Fruit fly (Drosophila melanogaster) whole organism, wandering third instar larva: ENCODE measurements around the gene Fit1.

ENCODE experiments used
- Abd-B ChIP-seq: fragments of >200 bp; optimal IDR thresholded peaks from 2 replicates; lab custom pipeline; 2017; ENCODE audit warnings: missing biosample characterization, missing genetic modification characterization
- CG32264 ChIP-seq: fragments of 200-800 bp; sonication (Bioruptor generic); optimal IDR thresholded peaks from 2 replicates; lab custom pipeline; 2016; ENCODE audit warnings: missing biosample characterization, missing genetic modification characterization
- CG9705 ChIP-seq: fragments of 200-800 bp; sonication (Bioruptor generic); optimal IDR thresholded peaks from 2 replicates; lab custom pipeline; 2018; ENCODE audit warnings: missing biosample characterization, mild to moderate bottlenecking, missing genetic modification characterization
- Dif ChIP-seq: fragments of 200-275, 200-300 bp; sonication (Bioruptor generic); optimal IDR thresholded peaks from 2 replicates; lab custom pipeline; 2018; ENCODE audit warnings: missing biosample characterization, missing genetic modification characterization; ENCODE audit not compliant: partially characterized antibody
- GATAd ChIP-seq: sonication (Bioruptor generic); optimal IDR thresholded peaks from 2 replicates; lab custom pipeline; 2016; ENCODE audit warnings: missing biosample characterization, missing genetic modification characterization
- HLH106 ChIP-seq: fragments of 200-800 bp; optimal IDR thresholded peaks from 3 replicates; lab custom pipeline; 2019; ENCODE audit warnings: missing biosample characterization, mild to moderate bottlenecking, missing genetic modification characterization, moderate library complexity
- Hnf4 ChIP-seq: fragments of 200-800 bp; sonication (Bioruptor generic); optimal IDR thresholded peaks from 2 replicates; lab custom pipeline; 2016; ENCODE audit warnings: missing biosample characterization, mild to moderate bottlenecking, missing genetic modification characterization
- Hr78 ChIP-seq: fragments of >200 bp; optimal IDR thresholded peaks from 2 replicates; lab custom pipeline; 2017; ENCODE audit warnings: missing biosample characterization, missing genetic modification characterization
- Myc ChIP-seq: fragments of >200 bp; optimal IDR thresholded peaks from 2 replicates; lab custom pipeline; 2017
- N ChIP-seq: fragments of >200 bp; optimal IDR thresholded peaks from 2 replicates; lab custom pipeline; 2018; ENCODE audit warnings: missing biosample characterization, missing external identifiers, missing genetic modification characterization
- OdsH ChIP-seq: fragments of 200-800 bp; sonication (Bioruptor generic); optimal IDR thresholded peaks from 2 replicates; lab custom pipeline; 2016; ENCODE audit warnings: missing biosample characterization, mild to moderate bottlenecking, missing genetic modification characterization
- Rel ChIP-seq, 2 experiments: fragments of 200-800 bp; sonication (Bioruptor generic) in 1 of 2; optimal IDR thresholded peaks; 2 replicates in 1 of 2; 3 replicates in 1 of 2; lab custom pipeline; 2016 to 2019; ENCODE audit warnings: mild to moderate bottlenecking in 2 of 2, missing biosample characterization in 2 of 2, missing genetic modification characterization in 2 of 2, moderate library complexity in 1 of 2
- Sp1 ChIP-seq: fragments of 200-800 bp; sonication (Bioruptor generic); optimal IDR thresholded peaks from 3 replicates; lab custom pipeline; 2019; ENCODE audit warnings: missing biosample characterization, mild to moderate bottlenecking, missing genetic modification characterization, moderate library complexity
- Vsx2 ChIP-seq: fragments of 200-300, 225-300 bp; sonication (Bioruptor generic); optimal IDR thresholded peaks from 2 replicates; lab custom pipeline; 2018; ENCODE audit warnings: missing biosample characterization, missing genetic modification characterization; ENCODE audit not compliant: partially characterized antibody
- br ChIP-seq: fragments of 200-800 bp; sonication (Bioruptor generic); optimal IDR thresholded peaks from 2 replicates; lab custom pipeline; 2016; ENCODE audit warnings: missing biosample characterization, missing genetic modification characterization
- brk ChIP-seq: fragments of 200-800 bp; sonication (Bioruptor generic); optimal IDR thresholded peaks from 2 replicates; lab custom pipeline; 2016; ENCODE audit warnings: missing biosample characterization, mild to moderate bottlenecking, missing genetic modification characterization
- dl ChIP-seq, 2 experiments: fragments of 175-275, 200-275 bp in 1 of 2; fragments of 200-275 bp in 1 of 2; sonication (Bioruptor generic); optimal IDR thresholded peaks; lab custom pipeline; 2018; ENCODE audit warnings: mild to moderate bottlenecking in 2 of 2, missing biosample characterization in 2 of 2, missing genetic modification characterization in 2 of 2, moderate library complexity in 2 of 2; ENCODE audit not compliant: partially characterized antibody in 2 of 2, insufficient read depth in 1 of 2
- dsf ChIP-seq: sonication (Bioruptor generic); optimal IDR thresholded peaks from 2 replicates; lab custom pipeline; 2016; ENCODE audit warnings: missing biosample characterization, missing genetic modification characterization, borderline replicate concordance
- foxo ChIP-seq, 2 experiments: fragments of 200-800 bp; sonication (Bioruptor generic); optimal IDR thresholded peaks; 2 replicates in 1 of 2; 3 replicates in 1 of 2; lab custom pipeline; 2016 to 2017; ENCODE audit warnings: missing biosample characterization in 2 of 2, missing genetic modification characterization in 2 of 2
- fru ChIP-seq: fragments of 200-800 bp; sonication (Bioruptor generic); optimal IDR thresholded peaks from 3 replicates; lab custom pipeline; 2016; ENCODE audit warnings: missing biosample characterization, mild to moderate bottlenecking, missing genetic modification characterization
- h ChIP-seq: fragments of 200-800 bp; sonication (Bioruptor generic); optimal IDR thresholded peaks from 3 replicates; lab custom pipeline; 2016; ENCODE audit warnings: missing biosample characterization, mild to moderate bottlenecking, missing genetic modification characterization
- jim ChIP-seq: fragments of 175-275, 200-325 bp; sonication (Bioruptor generic); optimal IDR thresholded peaks from 2 replicates; lab custom pipeline; 2016; ENCODE audit warnings: missing biosample characterization, mild to moderate bottlenecking, missing genetic modification characterization
- lola ChIP-seq: fragments of >200 bp; optimal IDR thresholded peaks from 2 replicates; lab custom pipeline; 2017; ENCODE audit warnings: missing biosample characterization, missing genetic modification characterization
- pan ChIP-seq: fragments of >200 bp; optimal IDR thresholded peaks from 2 replicates; lab custom pipeline; 2017
- psq ChIP-seq: fragments of 200-800 bp; sonication (Bioruptor generic); optimal IDR thresholded peaks from 3 replicates; lab custom pipeline; 2017; ENCODE audit warnings: missing biosample characterization, mild to moderate bottlenecking, missing genetic modification characterization, moderate library complexity
- sage ChIP-seq: fragments of 200-800 bp; sonication (Bioruptor generic); optimal IDR thresholded peaks from 2 replicates; lab custom pipeline; 2016; ENCODE audit warnings: missing biosample characterization, mild to moderate bottlenecking, missing genetic modification characterization
- sv ChIP-seq: fragments of 200-800 bp; sonication (Bioruptor generic); optimal IDR thresholded peaks from 3 replicates; lab custom pipeline; 2016; ENCODE audit warnings: missing biosample characterization, missing genetic modification characterization
- usp ChIP-seq: fragments of >200 bp; optimal IDR thresholded peaks from 2 replicates; lab custom pipeline; 2017; ENCODE audit warnings: missing biosample characterization, missing genetic modification characterization
- woc ChIP-seq: sonication (Bioruptor generic); optimal IDR thresholded peaks from 2 replicates; lab custom pipeline; 2016; ENCODE audit warnings: missing biosample characterization, mild to moderate bottlenecking, missing genetic modification characterization

Gene Fit1

dm6 chr3L:4072717-4073116 is 30.6 kb upstream of the Fit1 start:
- TF ChIP-seq fru (GFP tag; lab: Kevin White, UChicago) (no peak), sage (no peak), usp (GFP tag; lab: Kevin White, UChicago) (no peak), dl (GFP tag; optimal IDR thresholded peaks at IDR 0.05; lab: Kevin White, UChicago; ENCODE audit: insufficient read depth in 1 of 2, partially characterized antibody in 2 of 2) (no peak), Abd-B (GFP tag; lab: Kevin White, UChicago) (no peak), N (GFP tag; lab: Kevin White, UChicago) (no peak), Myc (no peak), brk (no peak), woc (no peak), jim (no peak), OdsH (no peak), HLH106 (tag; lab: Kevin White, UChicago) (no peak), GATAd (GFP tag; lab: Kevin White, UChicago) (no peak), Hr78 (GFP tag; lab: Kevin White, UChicago) (no peak), CG32264 (GFP tag; lab: Kevin White, UChicago) (no peak), sv (no peak), CG9705 (GFP tag; lab: Kevin White, UChicago) (no peak), Dif (GFP tag; lab: Kevin White, UChicago) (no peak)

dm6 chr3L:4073755-4074154 is 29.6 kb upstream of the Fit1 start, which contains the start of gene Faa:
Gene Faa (minus strand): TSS chr3L:4073954.
- TF ChIP-seq Vsx2 (GFP tag; lab: Kevin White, UChicago) (no peak), Hnf4 (no peak), dsf (GFP tag; lab: Kevin White, UChicago) (no peak), Sp1 (no peak), Abd-B (GFP tag; lab: Kevin White, UChicago) (no peak)

- TF ChIP-seq dsf (GFP tag; lab: Kevin White, UChicago) (no peak), usp (GFP tag; lab: Kevin White, UChicago) (no peak), psq (GFP tag; lab: Kevin White, UChicago) (no peak)
- TF ChIP-seq, all 38 proteins: peak for 0
Observed at dm6 chr3L:4076907-4077306, 26.5 kb upstream of the Fit1 start.

- TF ChIP-seq dsf (GFP tag; lab: Kevin White, UChicago) (no peak), Dif (GFP tag; lab: Kevin White, UChicago) (no peak), foxo (GFP tag; optimal IDR thresholded peaks at IDR 0.05; lab: Kevin White, UChicago) (no peak), GATAd (GFP tag; lab: Kevin White, UChicago) (no peak), br (GFP tag; lab: Kevin White, UChicago) (no peak), h (GFP tag; lab: Kevin White, UChicago) (no peak), CG32264 (GFP tag; lab: Kevin White, UChicago) (no peak), dl (GFP tag; optimal IDR thresholded peaks at IDR 0.05; lab: Kevin White, UChicago; ENCODE audit: insufficient read depth in 1 of 2, partially characterized antibody in 2 of 2) (no peak), OdsH (no peak)
Observed at dm6 chr3L:4080278-4080677, 23.1 kb upstream of the Fit1 start.

dm6 chr3L:4081243-4081642 is 22.1 kb upstream of the Fit1 start:
- TF ChIP-seq Abd-B (GFP tag; lab: Kevin White, UChicago) (no peak), br (GFP tag; lab: Kevin White, UChicago) (no peak), psq (GFP tag; lab: Kevin White, UChicago) (no peak), Hr78 (GFP tag; lab: Kevin White, UChicago) (no peak), jim (no peak), dl (GFP tag; optimal IDR thresholded peaks at IDR 0.05; lab: Kevin White, UChicago; ENCODE audit: insufficient read depth in 1 of 2, partially characterized antibody in 2 of 2) (no peak), Rel (GFP tag; optimal IDR thresholded peaks at IDR 0.05; lab: Kevin White, UChicago) (no peak), Rel (tag; optimal IDR thresholded peaks at IDR 0.05; lab: Kevin White, UChicago) (no peak), CG9705 (GFP tag; lab: Kevin White, UChicago) (no peak)

- no peak for TF ChIP-seq fru (GFP tag; lab: Kevin White, UChicago)
- no peak for TF ChIP-seq lola
- no peak for TF ChIP-seq Hnf4
- TF ChIP-seq sage, result no peak
- TF ChIP-seq dsf (GFP tag; lab: Kevin White, UChicago), result no peak
- TF ChIP-seq pan (lab: Kevin White, UChicago), result no peak
Observed at dm6 chr3L:4083442-4083841, 19.9 kb upstream of the Fit1 start.
